Worm (Caenorhabditis elegans): ENCODE results near the gene sre-24.

- no peak for TF ChIP-seq ama-1 (optimal IDR thresholded peaks at IDR 0.05)
- TF ChIP-seq scrt-1 (GFP tag; IDR thresholded peaks at IDR 0.05): no peak
- TF ChIP-seq aly-1 (tag; optimal IDR thresholded peaks at IDR 0.05): no peak
- TF ChIP-seq hmg-4 (GFP tag; optimal IDR thresholded peaks at IDR 0.05): no peak
- no peak for TF ChIP-seq tra-4 (tag; optimal IDR thresholded peaks at IDR 0.05)
- TF ChIP-seq flt-1 (GFP tag; IDR thresholded peaks at IDR 0.05): no peak
- TF ChIP-seq pes-1 (GFP tag; IDR thresholded peaks at IDR 0.05): no peak
- no peak for TF ChIP-seq tbx-11 (GFP tag; IDR thresholded peaks at IDR 0.05)
- no peak for TF ChIP-seq hmbx-1 (tag; optimal IDR thresholded peaks at IDR 0.05)
- no peak for TF ChIP-seq ceh-13 (GFP tag; optimal IDR thresholded peaks at IDR 0.05)
Measured at ce11 chrV:2877509-2877908, 7.0 kb upstream of the sre-24 start, which contains the start of gene F37B4.10.

Data from whole organism, early embryonic.